Fruit fly (Drosophila melanogaster): ENCODE results near the gene Snmp1.

Gene Snmp1

dm6 chr3R:21190797-21191401 lies 22.9 kb upstream of the Snmp1 start:
- TF ChIP-seq kay (GFP tag; ENCODE audit: borderline replicate concordance) (peak; percentile 77), Clk (GFP tag; optimal IDR thresholded peaks at IDR 0.05) (no peak), cnc (optimal IDR thresholded peaks at IDR 0.05) (no peak), CG7045 (GFP tag; optimal IDR thresholded peaks at IDR 0.05) (no peak), CG11617 (GFP tag; optimal IDR thresholded peaks at IDR 0.05) (no peak), pad (GFP tag; optimal IDR thresholded peaks at IDR 0.05) (peak; percentile 77), bab1 (GFP tag; optimal IDR thresholded peaks at IDR 0.05) (no peak), cic (GFP tag; optimal IDR thresholded peaks at IDR 0.05) (peak; percentile 46), CG12768 (GFP tag; optimal IDR thresholded peaks at IDR 0.05) (no peak), Mnt (GFP tag; optimal IDR thresholded peaks at IDR 0.05) (no peak), Crg-1 (GFP tag; optimal IDR thresholded peaks at IDR 0.05) (no peak), toe (GFP tag; optimal IDR thresholded peaks at IDR 0.05) (no peak), tj (GFP tag; optimal IDR thresholded peaks at IDR 0.05) (peak; percentile 83)

dm6 chr3R:21189520-21190180 lies 21.6 kb upstream of the Snmp1 start:
- no peak for TF ChIP-seq tj (GFP tag; optimal IDR thresholded peaks at IDR 0.05)
- peak; percentile 33 for TF ChIP-seq kay (GFP tag; ENCODE audit: borderline replicate concordance)

dm6 chr3R:21188540-21189276 lies 20.7 kb upstream of the Snmp1 start:
- peak; percentile 64 for TF ChIP-seq bab1 (GFP tag; optimal IDR thresholded peaks at IDR 0.05)
- TF ChIP-seq pad (GFP tag; optimal IDR thresholded peaks at IDR 0.05), result peak; percentile 72
- TF ChIP-seq cic (GFP tag; optimal IDR thresholded peaks at IDR 0.05), result peak; percentile 94
- TF ChIP-seq Hr96 (GFP tag; optimal IDR thresholded peaks at IDR 0.05), result peak; percentile 24
- TF ChIP-seq Mnt (GFP tag; optimal IDR thresholded peaks at IDR 0.05), result peak; percentile 98
- TF ChIP-seq CG12768 (GFP tag; optimal IDR thresholded peaks at IDR 0.05), result peak; percentile 85
- TF ChIP-seq CG33017 (tag; optimal IDR thresholded peaks at IDR 0.05), result peak; percentile 68
- no peak for TF ChIP-seq Clk (GFP tag; optimal IDR thresholded peaks at IDR 0.05)
- no peak for TF ChIP-seq toe (GFP tag; optimal IDR thresholded peaks at IDR 0.05)
- TF ChIP-seq ovo (GFP tag; optimal IDR thresholded peaks at IDR 0.05), result peak; percentile 82
- TF ChIP-seq tj (GFP tag; optimal IDR thresholded peaks at IDR 0.05), result peak; percentile 91
- TF ChIP-seq CG11617 (GFP tag; optimal IDR thresholded peaks at IDR 0.05), result peak; percentile 52
- no peak for TF ChIP-seq Crg-1 (GFP tag; optimal IDR thresholded peaks at IDR 0.05)
- TF ChIP-seq cnc (optimal IDR thresholded peaks at IDR 0.05), result no peak
- peak; percentile 42 for TF ChIP-seq CG1620 (GFP tag; optimal IDR thresholded peaks at IDR 0.05)
- peak; percentile 22 for TF ChIP-seq CG7045 (GFP tag; optimal IDR thresholded peaks at IDR 0.05)
- peak; percentile 92 for TF ChIP-seq kay (GFP tag; ENCODE audit: borderline replicate concordance)
- TF ChIP-seq CG7101 (tag; optimal IDR thresholded peaks at IDR 0.05), result peak; percentile 58
- no peak for TF ChIP-seq CG5204 (GFP tag; optimal IDR thresholded peaks at IDR 0.05)
- TF ChIP-seq CG14711 (tag; optimal IDR thresholded peaks at IDR 0.05), result peak; percentile 31

- TF ChIP-seq toe (GFP tag; optimal IDR thresholded peaks at IDR 0.05) (no peak), CG33017 (tag; optimal IDR thresholded peaks at IDR 0.05) (no peak), tj (GFP tag; optimal IDR thresholded peaks at IDR 0.05) (no peak), ovo (GFP tag; optimal IDR thresholded peaks at IDR 0.05) (no peak), cic (GFP tag; optimal IDR thresholded peaks at IDR 0.05) (no peak), kay (GFP tag; ENCODE audit: borderline replicate concordance) (no peak), CG5204 (GFP tag; optimal IDR thresholded peaks at IDR 0.05) (no peak), CG11617 (GFP tag; optimal IDR thresholded peaks at IDR 0.05) (no peak)
These were observed 19.7 kb upstream of the Snmp1 start for dm6 chr3R:21187394-21188392.

- peak; percentile 20 for TF ChIP-seq CG5204 (GFP tag; optimal IDR thresholded peaks at IDR 0.05)
- TF ChIP-seq pad (GFP tag; optimal IDR thresholded peaks at IDR 0.05), result peak; percentile 77
- TF ChIP-seq ovo (GFP tag; optimal IDR thresholded peaks at IDR 0.05), result peak; percentile 62
- no peak for TF ChIP-seq CG14711 (tag; optimal IDR thresholded peaks at IDR 0.05)
- TF ChIP-seq CG7101 (tag; optimal IDR thresholded peaks at IDR 0.05), result no peak
- no peak for TF ChIP-seq Mnt (GFP tag; optimal IDR thresholded peaks at IDR 0.05)
- TF ChIP-seq tj (GFP tag; optimal IDR thresholded peaks at IDR 0.05), result peak; percentile 6
These were observed 18.8 kb upstream of the Snmp1 start for dm6 chr3R:21186606-21187393.
